Fruit fly (Drosophila melanogaster): ENCODE results near the gene Sema5c.

Gene Sema5c

dm6 chr3L:12040313-12040924, 41.2 kb downstream of the Sema5c start:
- TF ChIP-seq Myc (optimal IDR thresholded peaks at IDR 0.05) (no peak), ttk (optimal IDR thresholded peaks at IDR 0.05) (no peak), insv (optimal IDR thresholded peaks at IDR 0.05) (no peak), Sin3A (optimal IDR thresholded peaks at IDR 0.05) (no peak), psq (optimal IDR thresholded peaks at IDR 0.05) (no peak), h (optimal IDR thresholded peaks at IDR 0.05) (no peak)

dm6 chr3L:12039084-12039483, 42.5 kb downstream of the Sema5c start:
- no peak for TF ChIP-seq psq (optimal IDR thresholded peaks at IDR 0.05)

dm6 chr3L:12037449-12038163, 44.0 kb downstream of the Sema5c start:
- TF ChIP-seq psq (optimal IDR thresholded peaks at IDR 0.05) (no peak), h (optimal IDR thresholded peaks at IDR 0.05) (no peak), Sin3A (optimal IDR thresholded peaks at IDR 0.05) (no peak), insv (optimal IDR thresholded peaks at IDR 0.05) (no peak), ttk (optimal IDR thresholded peaks at IDR 0.05) (no peak), Myc (optimal IDR thresholded peaks at IDR 0.05) (no peak)

- TF ChIP-seq Myc (optimal IDR thresholded peaks at IDR 0.05) = no peak
- no peak for TF ChIP-seq insv (optimal IDR thresholded peaks at IDR 0.05)
- TF ChIP-seq psq (optimal IDR thresholded peaks at IDR 0.05) = no peak
- TF ChIP-seq Sin3A (optimal IDR thresholded peaks at IDR 0.05) = no peak
- TF ChIP-seq ttk (optimal IDR thresholded peaks at IDR 0.05) = no peak
- TF ChIP-seq h (optimal IDR thresholded peaks at IDR 0.05) = no peak
Observed at dm6 chr3L:12036658-12037057, 45.0 kb downstream of the Sema5c start.

- TF ChIP-seq Sin3A (optimal IDR thresholded peaks at IDR 0.05) = no peak
- TF ChIP-seq Myc (optimal IDR thresholded peaks at IDR 0.05) = no peak
- no peak for TF ChIP-seq insv (optimal IDR thresholded peaks at IDR 0.05)
- TF ChIP-seq h (optimal IDR thresholded peaks at IDR 0.05) = no peak
- no peak for TF ChIP-seq ttk (optimal IDR thresholded peaks at IDR 0.05)
- TF ChIP-seq psq (optimal IDR thresholded peaks at IDR 0.05) = no peak
Observed at dm6 chr3L:12032257-12032656, 49.4 kb downstream of the Sema5c start, which contains the start of gene CG43993. TSS of gene CG43993 (plus strand) at chr3L:12032557.

dm6 chr3L:12030521-12030920, 51.1 kb downstream of the Sema5c start:
- TF ChIP-seq ttk (optimal IDR thresholded peaks at IDR 0.05) (no peak), insv (optimal IDR thresholded peaks at IDR 0.05) (no peak), h (optimal IDR thresholded peaks at IDR 0.05) (no peak), Myc (optimal IDR thresholded peaks at IDR 0.05) (no peak), psq (optimal IDR thresholded peaks at IDR 0.05) (no peak), Sin3A (optimal IDR thresholded peaks at IDR 0.05) (no peak)

- TF ChIP-seq Sin3A (optimal IDR thresholded peaks at IDR 0.05) (no peak), ttk (optimal IDR thresholded peaks at IDR 0.05) (no peak), psq (optimal IDR thresholded peaks at IDR 0.05) (no peak), h (optimal IDR thresholded peaks at IDR 0.05) (no peak), Myc (optimal IDR thresholded peaks at IDR 0.05) (no peak), insv (optimal IDR thresholded peaks at IDR 0.05) (no peak)
Observed at dm6 chr3L:12028534-12029029, 53.0 kb downstream of the Sema5c start.

dm6 chr3L:12027929-12028328, 53.7 kb downstream of the Sema5c start:
- no peak for TF ChIP-seq Sin3A (optimal IDR thresholded peaks at IDR 0.05)
- no peak for TF ChIP-seq psq (optimal IDR thresholded peaks at IDR 0.05)
- no peak for TF ChIP-seq insv (optimal IDR thresholded peaks at IDR 0.05)
- TF ChIP-seq h (optimal IDR thresholded peaks at IDR 0.05) = no peak
- no peak for TF ChIP-seq Myc (optimal IDR thresholded peaks at IDR 0.05)
- TF ChIP-seq ttk (optimal IDR thresholded peaks at IDR 0.05) = no peak

dm6 chr3L:12024947-12025346, 56.7 kb downstream of the Sema5c start:
- TF ChIP-seq Myc (optimal IDR thresholded peaks at IDR 0.05) (no peak), Sin3A (optimal IDR thresholded peaks at IDR 0.05) (no peak), ttk (optimal IDR thresholded peaks at IDR 0.05) (no peak), h (optimal IDR thresholded peaks at IDR 0.05) (no peak), insv (optimal IDR thresholded peaks at IDR 0.05) (no peak), psq (optimal IDR thresholded peaks at IDR 0.05) (no peak)

- TF ChIP-seq Myc (optimal IDR thresholded peaks at IDR 0.05) (no peak), psq (optimal IDR thresholded peaks at IDR 0.05) (no peak), ttk (optimal IDR thresholded peaks at IDR 0.05) (no peak), h (optimal IDR thresholded peaks at IDR 0.05) (no peak), Sin3A (optimal IDR thresholded peaks at IDR 0.05) (no peak)
Observed at dm6 chr3L:12023137-12023792, 58.4 kb downstream of the Sema5c start.

dm6 chr3L:12021903-12022302, 59.7 kb downstream of the Sema5c start:
- no peak for TF ChIP-seq insv (optimal IDR thresholded peaks at IDR 0.05)
- TF ChIP-seq psq (optimal IDR thresholded peaks at IDR 0.05) = no peak
- no peak for TF ChIP-seq Sin3A (optimal IDR thresholded peaks at IDR 0.05)
- TF ChIP-seq Myc (optimal IDR thresholded peaks at IDR 0.05) = no peak
- no peak for TF ChIP-seq h (optimal IDR thresholded peaks at IDR 0.05)
- no peak for TF ChIP-seq ttk (optimal IDR thresholded peaks at IDR 0.05)
